Fruit fly (Drosophila melanogaster): ENCODE data around the gene CG7692.

DNA sequence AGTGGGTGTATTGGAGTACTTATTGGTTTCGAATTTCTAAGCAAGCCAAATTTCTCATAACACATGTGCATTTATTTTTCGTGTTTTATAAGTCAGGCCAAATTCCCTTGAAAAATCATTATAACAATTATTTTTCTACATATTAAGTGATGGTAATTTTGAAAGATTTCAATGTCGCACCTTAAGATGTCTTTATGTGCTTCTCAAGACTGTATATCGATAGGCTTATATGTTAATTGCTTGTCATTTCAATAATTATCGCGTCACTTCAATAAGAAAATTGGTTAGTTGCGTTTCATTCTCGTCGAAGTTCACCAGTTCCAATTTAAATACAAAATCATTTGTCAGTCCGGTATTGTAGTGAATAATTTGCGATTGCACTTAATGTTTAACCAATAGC lies at the start of gene CG7692:
- TF ChIP-seq CG8478 (optimal IDR thresholded peaks at IDR 0.05): no peak
- no peak for TF ChIP-seq CTCF (optimal IDR thresholded peaks at IDR 0.05)
